Fruit fly (Drosophila melanogaster) whole organism, adult: Measurements from ENCODE around the gene NimC1.

ENCODE experiments used
- CG11617 ChIP-seq: fragments of 200-800 bp; sonication (Bioruptor generic); optimal IDR thresholded peaks from 2 replicates; lab custom pipeline; 2017; ENCODE audit warnings: mild to moderate bottlenecking, missing biosample characterization, missing genetic modification reagents, missing genetic modification characterization
- CG14711 ChIP-seq: fragments of 200-800 bp; sonication (Bioruptor generic); optimal IDR thresholded peaks from 2 replicates; lab custom pipeline; 2018; ENCODE audit warnings: missing biosample characterization, mild to moderate bottlenecking, missing genetic modification characterization, moderate library complexity
- CG5204 ChIP-seq: fragments of 200-800 bp; sonication (Bioruptor generic); optimal IDR thresholded peaks from 2 replicates; lab custom pipeline; 2016; ENCODE audit warnings: missing biosample characterization, missing genetic modification characterization
- CG7101 ChIP-seq: fragments of 200-800 bp; sonication (Bioruptor generic); optimal IDR thresholded peaks from 2 replicates; lab custom pipeline; 2018; ENCODE audit warnings: missing biosample characterization, mild to moderate bottlenecking, missing genetic modification characterization, moderate library complexity
- Crg-1 ChIP-seq: fragments of 200-800 bp; sonication (Bioruptor generic); optimal IDR thresholded peaks from 2 replicates; lab custom pipeline; 2016; ENCODE audit warnings: missing biosample characterization, missing genetic modification characterization
- Mnt ChIP-seq: fragments of 200-800 bp; sonication (Bioruptor generic); optimal IDR thresholded peaks from 2 replicates; lab custom pipeline; 2016; ENCODE audit warnings: missing biosample characterization, mild to moderate bottlenecking, missing genetic modification characterization
- bab1 ChIP-seq: fragments of 200-800 bp; sonication (Bioruptor generic); optimal IDR thresholded peaks from 3 replicates; lab custom pipeline; 2019; ENCODE audit warnings: missing biosample characterization, mild to moderate bottlenecking, missing genetic modification characterization, moderate library complexity
- cnc ChIP-seq, 2 experiments: fragments of >200 bp; optimal IDR thresholded peaks; 2 replicates each; lab custom pipeline; 2017
- kay ChIP-seq: fragments of 200-800 bp; sonication (Bioruptor generic); peaks from one replicate; lab custom pipeline; 2016; ENCODE audit warnings: missing biosample characterization, missing genetic modification characterization, borderline replicate concordance
- pad ChIP-seq: fragments of 200-800 bp; sonication (Bioruptor generic); optimal IDR thresholded peaks from 3 replicates; lab custom pipeline; 2017; ENCODE audit warnings: missing biosample characterization, missing genetic modification characterization, mild to moderate bottlenecking, moderate library complexity, missing genetic modification reagents
- toe ChIP-seq: fragments of 200-800 bp; sonication (Bioruptor generic); optimal IDR thresholded peaks from 2 replicates; lab custom pipeline; 2016; ENCODE audit warnings: missing biosample characterization, missing genetic modification characterization

dm6 chr2L:14011591-14012303 is 35.2 kb upstream of the NimC1 start:
- peak; percentile 7 for TF ChIP-seq Mnt (GFP tag; lab: Kevin White, UChicago)
- peak; percentile 20 for TF ChIP-seq pad (GFP tag; lab: Kevin White, UChicago)
- TF ChIP-seq toe (GFP tag; lab: Kevin White, UChicago) = no peak
- TF ChIP-seq kay (GFP tag; lab: Kevin White, UChicago) = peak; percentile 72
- peak; percentile 59 for TF ChIP-seq CG7101
- TF ChIP-seq CG11617 = no peak
- no peak for TF ChIP-seq Crg-1
- peak; percentile 36 for TF ChIP-seq CG14711 (tag; lab: Kevin White, UChicago)
- peak; percentile 20 for TF ChIP-seq bab1 (GFP tag; lab: Kevin White, UChicago)
- TF ChIP-seq CG5204 (GFP tag; lab: Kevin White, UChicago) = no peak
- TF ChIP-seq cnc (optimal IDR thresholded peaks at IDR 0.05; lab: Kevin White, UChicago) = peak in 1 of 2 experiments; percentile 49
